Fruit fly (Drosophila melanogaster): ENCODE data around the gene Hmt-1.

Gene Hmt-1

dm6 chr3R:15832525-15832924, 24.7 kb downstream of the Hmt-1 start, which contains the start of gene rec (continued):
- no peak for TF ChIP-seq tgo (GFP tag; IDR thresholded peaks at IDR 0.05)
- peak; percentile 57; the same call in 2 of the 3 replicates for TF ChIP-seq HLH4C (GFP tag; IDR thresholded peaks at IDR 0.05; ENCODE audit: partially characterized antibody)
- TF ChIP-seq PHDP (tag; optimal IDR thresholded peaks at IDR 0.05): no peak
- TF ChIP-seq kay (GFP tag; optimal IDR thresholded peaks at IDR 0.05): no peak
- no peak for TF ChIP-seq tll (GFP tag; optimal IDR thresholded peaks at IDR 0.05)
- no peak for TF ChIP-seq stwl (tag; optimal IDR thresholded peaks at IDR 0.05)
- peak; percentile 26 for TF ChIP-seq CG2116 (GFP tag; optimal IDR thresholded peaks at IDR 0.05)
- no peak for TF ChIP-seq CG7745 (tag; optimal IDR thresholded peaks at IDR 0.05)
- no peak for TF ChIP-seq Nf-YA (GFP tag; IDR thresholded peaks at IDR 0.05)
- TF ChIP-seq CG6683 (GFP tag; optimal IDR thresholded peaks at IDR 0.05): no peak
- TF ChIP-seq Optix (GFP tag; IDR thresholded peaks at IDR 0.05): no peak
- TF ChIP-seq corto (GFP tag; optimal IDR thresholded peaks at IDR 0.05): no peak
- TF ChIP-seq CG10209 (GFP tag; optimal IDR thresholded peaks at IDR 0.05): no peak
- no peak for TF ChIP-seq dysf (GFP tag; IDR thresholded peaks at IDR 0.05)
- TF ChIP-seq CG11504 (tag; optimal IDR thresholded peaks at IDR 0.05): no peak
- TF ChIP-seq psq (GFP tag; optimal IDR thresholded peaks at IDR 0.05): no peak
- TF ChIP-seq CG6791 (GFP tag; IDR thresholded peaks at IDR 0.05; ENCODE audit: partially characterized antibody): no peak
- no peak for TF ChIP-seq HmgD (GFP tag; optimal IDR thresholded peaks at IDR 0.05)
- 0 out of 4 replicates have a peak, but pooled peaks have one; percentile 42 for TF ChIP-seq chinmo (GFP tag; IDR thresholded peaks at IDR 0.05; ENCODE audit: partially characterized antibody)
- TF ChIP-seq Pdp1 (GFP tag; optimal IDR thresholded peaks at IDR 0.05): no peak
- TF ChIP-seq Hr39 (optimal IDR thresholded peaks at IDR 0.05): no peak
- TF ChIP-seq crp (GFP tag; optimal IDR thresholded peaks at IDR 0.05): no peak
- TF ChIP-seq HLH3B (GFP tag; IDR thresholded peaks at IDR 0.05): no peak
- no peak for TF ChIP-seq Dad (GFP tag; optimal IDR thresholded peaks at IDR 0.05)
- TF ChIP-seq fd102C (GFP tag; optimal IDR thresholded peaks at IDR 0.05): no peak
- no peak for TF ChIP-seq CG9932 (GFP tag; IDR thresholded peaks at IDR 0.05)
- peak; percentile 17 for TF ChIP-seq Sin3A (optimal IDR thresholded peaks at IDR 0.05)
- TF ChIP-seq Oaz (GFP tag; IDR thresholded peaks at IDR 0.05): no peak
- no peak for TF ChIP-seq lbe (GFP tag; optimal IDR thresholded peaks at IDR 0.05)
- no peak for TF ChIP-seq CG7839 (tag; optimal IDR thresholded peaks at IDR 0.05)
- TF ChIP-seq z (GFP tag; IDR thresholded peaks at IDR 0.05): no peak
- TF ChIP-seq Xbp1 (GFP tag; optimal IDR thresholded peaks at IDR 0.05): no peak
- TF ChIP-seq Deaf1 (tag; optimal IDR thresholded peaks at IDR 0.05): no peak
- no peak for TF ChIP-seq CG10543 (GFP tag; optimal IDR thresholded peaks at IDR 0.05)
- TF ChIP-seq CG31224 (GFP tag; IDR thresholded peaks at IDR 0.05): no peak
- TF ChIP-seq Neu2 (GFP tag; optimal IDR thresholded peaks at IDR 0.05; ENCODE audit: borderline replicate concordance): no peak
- 0 out of 3 replicates have a peak, but pooled peaks have one; percentile 31 for TF ChIP-seq vnd (GFP tag; IDR thresholded peaks at IDR 0.05; ENCODE audit: partially characterized antibody)
- TF ChIP-seq ERR (GFP tag; optimal IDR thresholded peaks at IDR 0.05): no peak
- no peak for TF ChIP-seq insv (GFP tag; optimal IDR thresholded peaks at IDR 0.05)
- no peak for TF ChIP-seq fd64A (GFP tag; optimal IDR thresholded peaks at IDR 0.05)
- no peak for TF ChIP-seq CG17328 (GFP tag; IDR thresholded peaks at IDR 0.05)
- TF ChIP-seq CG9727 (GFP tag; optimal IDR thresholded peaks at IDR 0.05): no peak
- no peak for TF ChIP-seq CG3726 (GFP tag; IDR thresholded peaks at IDR 0.05)
- TF ChIP-seq bab2 (GFP tag; optimal IDR thresholded peaks at IDR 0.05): no peak
- no peak for TF ChIP-seq nom (GFP tag; optimal IDR thresholded peaks at IDR 0.05)
- peak; percentile 31; the same call in 1 of the 2 replicates for TF ChIP-seq hbn (GFP tag; IDR thresholded peaks at IDR 0.05; ENCODE audit: partially characterized antibody)
- TF ChIP-seq hb (GFP tag; IDR thresholded peaks at IDR 0.05; ENCODE audit: partially characterized antibody): no peak
- no peak for TF ChIP-seq Gsc (GFP tag; IDR thresholded peaks at IDR 0.05)
- no peak for TF ChIP-seq pita (GFP tag; optimal IDR thresholded peaks at IDR 0.05)
- no peak for TF ChIP-seq Fer1 (GFP tag; optimal IDR thresholded peaks at IDR 0.05)
- TF ChIP-seq exex (tag; optimal IDR thresholded peaks at IDR 0.05): no peak
